Worm (Caenorhabditis elegans): ENCODE measurements around the gene F43H9.3.

F43H9.3 gene

ce11 chrV:8016928-8017327, 7.8 kb downstream of the F43H9.3 start, which contains the start of gene sptl-2:
Gene sptl-2, plus strand, starts transcription at chrV:8017207.
- TF ChIP-seq Y22D7AL.16 (tag; optimal IDR thresholded peaks at IDR 0.05), result no peak
- no peak for TF ChIP-seq elt-2 (tag; optimal IDR thresholded peaks at IDR 0.05)
- TF ChIP-seq madf-2 (tag; optimal IDR thresholded peaks at IDR 0.05), result no peak
- no peak for TF ChIP-seq pag-3 (tag; optimal IDR thresholded peaks at IDR 0.05; ENCODE audit: borderline replicate concordance)
- no peak for TF ChIP-seq sdc-2 (tag; optimal IDR thresholded peaks at IDR 0.05)

- TF ChIP-seq gmeb-2 (tag; optimal IDR thresholded peaks at IDR 0.05) (no peak), hlh-30 (tag; optimal IDR thresholded peaks at IDR 0.05; ENCODE audit: insufficient read depth) (peak; percentile 90), unc-42 (tag; optimal IDR thresholded peaks at IDR 0.05) (peak; percentile 30), unc-86 (tag; optimal IDR thresholded peaks at IDR 0.05) (no peak), nfya-1 (tag; optimal IDR thresholded peaks at IDR 0.05) (no peak), ceh-31 (tag; optimal IDR thresholded peaks at IDR 0.05) (no peak), pha-2 (tag; optimal IDR thresholded peaks at IDR 0.05) (no peak), ceh-24 (tag; optimal IDR thresholded peaks at IDR 0.05) (no peak), hlh-13 (GFP tag; optimal IDR thresholded peaks at IDR 0.05) (no peak), ahr-1 (tag; optimal IDR thresholded peaks at IDR 0.05) (no peak), C08G9.2 (tag; optimal IDR thresholded peaks at IDR 0.05) (no peak), fkh-10 (GFP tag; optimal IDR thresholded peaks at IDR 0.05) (no peak), sox-4 (tag; optimal IDR thresholded peaks at IDR 0.05) (no peak), nhr-232 (tag; optimal IDR thresholded peaks at IDR 0.05) (no peak), ceh-14 (tag; optimal IDR thresholded peaks at IDR 0.05) (no peak), ceh-6 (GFP tag; optimal IDR thresholded peaks at IDR 0.05) (no peak), unc-55 (GFP tag; optimal IDR thresholded peaks at IDR 0.05) (no peak)
These were observed 10.8 kb downstream of the F43H9.3 start, which contains the start of gene Y97E10AR.6 for ce11 chrV:8013901-8014388. Gene Y97E10AR.6, minus strand, starts transcription at chrV:8013951.

ce11 chrV:8012032-8012431, 12.7 kb downstream of the F43H9.3 start, which contains the start of gene rpb-9:
Gene rpb-9, minus strand, starts transcription at chrV:8012345.
- TF ChIP-seq ceh-6 (GFP tag; optimal IDR thresholded peaks at IDR 0.05) (no peak), dmd-4 (tag; optimal IDR thresholded peaks at IDR 0.05; ENCODE audit: borderline replicate concordance) (no peak), fkh-6 (tag; optimal IDR thresholded peaks at IDR 0.05) (no peak), ceh-45 (GFP tag; IDR thresholded peaks at IDR 0.05) (no peak), ceh-2 (tag; optimal IDR thresholded peaks at IDR 0.05) (no peak), K02D7.2 (tag; optimal IDR thresholded peaks at IDR 0.05) (no peak), pat-9 (tag; optimal IDR thresholded peaks at IDR 0.05) (no peak), dve-1 (tag; optimal IDR thresholded peaks at IDR 0.05) (no peak), lin-11 (tag; optimal IDR thresholded peaks at IDR 0.05) (no peak), syd-9 (tag; optimal IDR thresholded peaks at IDR 0.05) (no peak), eyg-1 (tag; optimal IDR thresholded peaks at IDR 0.05) (no peak), ceh-24 (tag; optimal IDR thresholded peaks at IDR 0.05) (no peak), gmeb-2 (tag; optimal IDR thresholded peaks at IDR 0.05) (no peak), nhr-232 (tag; optimal IDR thresholded peaks at IDR 0.05) (no peak), ceh-30 (tag; optimal IDR thresholded peaks at IDR 0.05) (no peak), pros-1 (tag; optimal IDR thresholded peaks at IDR 0.05) (no peak), elt-4 (tag; optimal IDR thresholded peaks at IDR 0.05) (no peak), rnt-1 (tag; optimal IDR thresholded peaks at IDR 0.05) (no peak)

ce11 chrV:8010846-8011245, 13.9 kb downstream of the F43H9.3 start, which contains the start of gene lmtr-2:
Gene lmtr-2, minus strand, starts transcription at chrV:8011106.
- TF ChIP-seq ceh-6 (GFP tag; optimal IDR thresholded peaks at IDR 0.05) (no peak), ama-1 (optimal IDR thresholded peaks at IDR 0.05) (peak; percentile 33)
